Worm (Caenorhabditis elegans) whole organism, late embryonic: ENCODE results near the gene malt-1.

ENCODE experiments used
- C08G9.2 ChIP-seq: sonication (generic microtip); optimal IDR thresholded peaks from 2 replicates; lab custom pipeline; 2016; ENCODE audit warnings: mild to moderate bottlenecking, missing genetic modification characterization, moderate library complexity, missing compliant biosample characterization
- F13H6.1 ChIP-seq: sonication (generic microtip); optimal IDR thresholded peaks from 2 replicates; lab custom pipeline; 2016; ENCODE audit warnings: missing genetic modification characterization, missing compliant biosample characterization
- K02D7.2 ChIP-seq: sonication (generic microtip); optimal IDR thresholded peaks from 2 replicates; lab custom pipeline; 2017; ENCODE audit warnings: mild to moderate bottlenecking, missing genetic modification characterization, missing compliant biosample characterization
- K09A11.1 ChIP-seq: sonication (generic microtip); optimal IDR thresholded peaks from 2 replicates; lab custom pipeline; 2017; ENCODE audit warnings: antibody characterized with exemption, mild to moderate bottlenecking, missing genetic modification characterization, missing compliant biosample characterization; ENCODE audit not compliant: insufficient read depth
- T23F11.4 ChIP-seq: fragments of 200-800 bp; sonication (Bioruptor generic); optimal IDR thresholded peaks from 2 replicates; lab custom pipeline; 2018; ENCODE audit warnings: mild to moderate bottlenecking, missing genetic modification characterization, missing compliant biosample characterization
- ahr-1 ChIP-seq: sonication (generic microtip); optimal IDR thresholded peaks from 2 replicates; lab custom pipeline; 2016; ENCODE audit warnings: missing genetic modification characterization, missing compliant biosample characterization
- ama-1 ChIP-seq: fragments of 150-350 bp; optimal IDR thresholded peaks from 2 replicates; lab custom pipeline; 2014
- ceh-14 ChIP-seq: sonication (generic microtip); optimal IDR thresholded peaks from 2 replicates; lab custom pipeline; 2016; ENCODE audit warnings: missing genotype, missing genetic modification characterization, missing compliant biosample characterization
- ceh-18 ChIP-seq: sonication (generic microtip); optimal IDR thresholded peaks from 2 replicates; lab custom pipeline; 2016; ENCODE audit warnings: missing genetic modification characterization, missing compliant biosample characterization
- ceh-19 ChIP-seq: fragments of 200-800 bp; sonication (Bioruptor generic); optimal IDR thresholded peaks from 2 replicates; lab custom pipeline; 2018; ENCODE audit warnings: mild to moderate bottlenecking, missing genetic modification characterization, missing compliant biosample characterization
- ceh-2 ChIP-seq: sonication (generic microtip); optimal IDR thresholded peaks from 2 replicates; lab custom pipeline; 2016; ENCODE audit warnings: missing genotype, missing genetic modification characterization, missing compliant biosample characterization
- ceh-22 ChIP-seq: sonication (generic microtip); optimal IDR thresholded peaks from 2 replicates; lab custom pipeline; 2017; ENCODE audit warnings: missing biosample characterization, missing genetic modification characterization
- ceh-30 ChIP-seq: fragments of 150-350 bp; optimal IDR thresholded peaks from 2 replicates; lab custom pipeline; 2014; ENCODE audit warnings: missing biosample characterization, missing genetic modification characterization
- ceh-31 ChIP-seq: sonication (generic microtip); optimal IDR thresholded peaks from 2 replicates; lab custom pipeline; 2016; ENCODE audit warnings: missing genetic modification characterization, missing compliant biosample characterization
- ceh-34 ChIP-seq: sonication (generic microtip); optimal IDR thresholded peaks from 2 replicates; lab custom pipeline; 2016; ENCODE audit warnings: mild to moderate bottlenecking, missing genetic modification characterization, missing compliant biosample characterization
- ceh-45 ChIP-seq: fragments of 200-800 bp; sonication (Bioruptor generic); IDR thresholded peaks from 2 replicates; pipeline ENCODE4 v1.3.6; 2022; ENCODE audit warnings: missing genetic modification reagents, missing genetic modification characterization, missing compliant biosample characterization
- ceh-48 ChIP-seq: sonication (generic microtip); optimal IDR thresholded peaks from 2 replicates; lab custom pipeline; 2016; ENCODE audit warnings: missing genetic modification characterization, inconsistent platforms, missing compliant biosample characterization
- ceh-6 ChIP-seq: fragments of 200-800 bp; sonication (Bioruptor generic); optimal IDR thresholded peaks from 2 replicates; lab custom pipeline; 2018; ENCODE audit warnings: mild to moderate bottlenecking, missing genetic modification characterization, missing compliant biosample characterization
- che-1 ChIP-seq: sonication (generic microtip); optimal IDR thresholded peaks from 2 replicates; lab custom pipeline; 2016; ENCODE audit warnings: mild to moderate bottlenecking, missing genetic modification characterization, missing compliant biosample characterization
- dmd-4 ChIP-seq: sonication (generic microtip); optimal IDR thresholded peaks from 2 replicates; lab custom pipeline; 2016; ENCODE audit warnings: borderline replicate concordance, missing genetic modification characterization, missing compliant biosample characterization
- dve-1 ChIP-seq: sonication (generic microtip); optimal IDR thresholded peaks from 2 replicates; lab custom pipeline; 2017; ENCODE audit warnings: antibody characterized with exemption, mild to moderate bottlenecking, missing genetic modification characterization, missing compliant biosample characterization
- elt-2 ChIP-seq: sonication (generic microtip); optimal IDR thresholded peaks from 2 replicates; lab custom pipeline; 2016; ENCODE audit warnings: missing genetic modification reagents, missing genetic modification characterization, missing compliant biosample characterization
- elt-4 ChIP-seq: sonication (generic microtip); optimal IDR thresholded peaks from 2 replicates; lab custom pipeline; 2016; ENCODE audit warnings: missing genetic modification characterization, missing compliant biosample characterization
- ets-4 ChIP-seq: sonication (generic microtip); optimal IDR thresholded peaks from 2 replicates; lab custom pipeline; 2016; ENCODE audit warnings: missing genetic modification characterization, missing compliant biosample characterization
- fkh-10 ChIP-seq: fragments of 150-350 bp; optimal IDR thresholded peaks from 2 replicates; lab custom pipeline; 2014; ENCODE audit warnings: missing biosample characterization, missing genetic modification reagents, missing genetic modification characterization
- fkh-6 ChIP-seq: sonication (generic microtip); optimal IDR thresholded peaks from 2 replicates; lab custom pipeline; 2016; ENCODE audit warnings: missing genetic modification characterization, missing compliant biosample characterization
- hlh-30 ChIP-seq: sonication (generic microtip); optimal IDR thresholded peaks from 2 replicates; lab custom pipeline; 2017; ENCODE audit warnings: antibody characterized with exemption, missing genetic modification characterization, missing compliant biosample characterization; ENCODE audit not compliant: insufficient read depth
- hlh-6 ChIP-seq: sonication (generic microtip); optimal IDR thresholded peaks from 2 replicates; lab custom pipeline; 2016; ENCODE audit warnings: missing genotype, missing genetic modification characterization, missing compliant biosample characterization
- hlh-8 ChIP-seq: sonication (generic microtip); optimal IDR thresholded peaks from 2 replicates; lab custom pipeline; 2016; ENCODE audit warnings: missing genotype, missing genetic modification characterization, missing compliant biosample characterization
- lim-6 ChIP-seq: sonication (generic microtip); optimal IDR thresholded peaks from 2 replicates; lab custom pipeline; 2016; ENCODE audit warnings: missing genetic modification characterization, missing compliant biosample characterization
- madf-2 ChIP-seq: sonication (generic microtip); optimal IDR thresholded peaks from 2 replicates; lab custom pipeline; 2017; ENCODE audit warnings: missing genetic modification characterization, missing compliant biosample characterization
- mec-3 ChIP-seq: sonication (generic microtip); optimal IDR thresholded peaks from 2 replicates; lab custom pipeline; 2016; ENCODE audit warnings: borderline replicate concordance, missing genetic modification characterization, missing compliant biosample characterization
- nfya-1 ChIP-seq: sonication (generic microtip); optimal IDR thresholded peaks from 2 replicates; lab custom pipeline; 2017; ENCODE audit warnings: missing genetic modification characterization, mild to moderate bottlenecking, missing compliant biosample characterization, antibody characterized with exemption, moderate library complexity
- nhr-232 ChIP-seq: sonication (generic microtip); optimal IDR thresholded peaks from 2 replicates; lab custom pipeline; 2016; ENCODE audit warnings: missing genetic modification characterization, missing compliant biosample characterization
- npax-4 ChIP-seq: sonication (generic microtip); optimal IDR thresholded peaks from 2 replicates; lab custom pipeline; 2016; ENCODE audit warnings: missing genetic modification characterization, missing compliant biosample characterization
- odd-2 ChIP-seq: sonication (generic microtip); optimal IDR thresholded peaks from 2 replicates; lab custom pipeline; 2017; ENCODE audit warnings: antibody characterized with exemption, mild to moderate bottlenecking, missing genetic modification characterization, missing compliant biosample characterization
- pag-3 ChIP-seq: sonication (generic microtip); optimal IDR thresholded peaks from 2 replicates; lab custom pipeline; 2016; ENCODE audit warnings: missing compliant biosample characterization, missing genetic modification characterization, borderline replicate concordance
- pat-9 ChIP-seq: fragments of 200-800 bp; sonication (Bioruptor generic); optimal IDR thresholded peaks from 2 replicates; lab custom pipeline; 2018; ENCODE audit warnings: mild to moderate bottlenecking, missing genetic modification characterization, moderate library complexity, missing compliant biosample characterization
- pax-1 ChIP-seq: fragments of 150-350 bp; optimal IDR thresholded peaks from 2 replicates; lab custom pipeline; 2014; ENCODE audit warnings: missing biosample characterization, missing genetic modification characterization
- pha-2 ChIP-seq: sonication (generic microtip); optimal IDR thresholded peaks from 2 replicates; lab custom pipeline; 2017; ENCODE audit warnings: mild to moderate bottlenecking, missing genetic modification characterization, missing compliant biosample characterization
- pqm-1 ChIP-seq: sonication (generic microtip); optimal IDR thresholded peaks from 2 replicates; lab custom pipeline; 2016; ENCODE audit warnings: missing genetic modification characterization, missing compliant biosample characterization
- pros-1 ChIP-seq: fragments of 150-350 bp; optimal IDR thresholded peaks from 2 replicates; lab custom pipeline; 2014; ENCODE audit warnings: missing biosample characterization, missing genetic modification reagents, missing genetic modification characterization
- ref-2 ChIP-seq: sonication (generic microtip); optimal IDR thresholded peaks from 2 replicates; lab custom pipeline; 2016; ENCODE audit warnings: missing genetic modification characterization, missing compliant biosample characterization
- rnt-1 ChIP-seq: sonication (generic microtip); optimal IDR thresholded peaks from 2 replicates; lab custom pipeline; 2016; ENCODE audit warnings: missing genetic modification characterization, missing compliant biosample characterization
- syd-9 ChIP-seq: sonication (generic microtip); optimal IDR thresholded peaks from 2 replicates; lab custom pipeline; 2016; ENCODE audit warnings: mild to moderate bottlenecking, missing genetic modification characterization, moderate library complexity, missing compliant biosample characterization
- tbx-2 ChIP-seq: sonication (generic microtip); optimal IDR thresholded peaks from 2 replicates; lab custom pipeline; 2016; ENCODE audit warnings: missing genetic modification characterization, missing compliant biosample characterization
- tbx-7 ChIP-seq: sonication (generic microtip); optimal IDR thresholded peaks from 2 replicates; lab custom pipeline; 2016; ENCODE audit warnings: missing genotype, missing genetic modification characterization, missing compliant biosample characterization
- ttx-3 ChIP-seq: sonication (generic microtip); optimal IDR thresholded peaks from 2 replicates; lab custom pipeline; 2016; ENCODE audit warnings: missing genetic modification reagents, missing genetic modification characterization, missing compliant biosample characterization
- unc-42 ChIP-seq: sonication (generic microtip); optimal IDR thresholded peaks from 2 replicates; lab custom pipeline; 2016; ENCODE audit warnings: missing genotype, missing genetic modification characterization, missing compliant biosample characterization
- unc-55 ChIP-seq: sonication (generic microtip); optimal IDR thresholded peaks from 2 replicates; lab custom pipeline; 2017; ENCODE audit warnings: missing biosample characterization, missing genetic modification reagents, missing genetic modification characterization
- unc-86 ChIP-seq: sonication (generic microtip); optimal IDR thresholded peaks from 2 replicates; lab custom pipeline; 2016; ENCODE audit warnings: missing genetic modification characterization, missing compliant biosample characterization
- zip-5 ChIP-seq: sonication (generic microtip); optimal IDR thresholded peaks from 2 replicates; lab custom pipeline; 2016; ENCODE audit warnings: missing genetic modification characterization, missing compliant biosample characterization
- ztf-16 ChIP-seq: sonication (generic microtip); optimal IDR thresholded peaks from 2 replicates; lab custom pipeline; 2017; ENCODE audit warnings: missing genetic modification characterization, missing compliant biosample characterization

The malt-1 gene

DNA sequence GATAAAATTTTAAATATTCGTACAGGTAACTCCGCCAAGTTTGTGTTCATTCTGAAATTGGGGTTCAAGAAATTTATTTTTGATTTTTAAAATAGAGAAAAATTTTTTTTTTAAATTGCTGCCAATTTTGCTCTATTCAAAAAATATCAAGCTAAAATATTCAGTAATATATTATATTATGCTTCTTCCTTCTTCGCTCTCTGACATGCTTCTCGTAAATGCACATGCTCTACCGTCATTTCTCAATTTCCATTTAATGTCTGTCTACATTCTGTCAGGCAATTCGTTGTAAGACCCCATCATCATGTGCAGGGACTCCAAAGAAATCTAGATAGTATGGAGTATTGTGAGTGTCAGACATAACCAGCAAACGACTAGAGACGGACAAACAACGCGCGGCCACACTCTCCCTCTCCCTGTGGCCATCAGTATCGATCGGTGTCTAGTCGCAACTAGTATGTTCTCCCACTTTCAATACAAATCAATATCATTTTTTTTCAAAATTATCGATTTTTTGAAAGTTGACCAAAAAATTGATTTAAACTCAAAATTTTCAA is at the start of gene malt-1, which contains the start of gene ceh-38:
TSS of gene malt-1 (minus strand) at position 51 of the 557 bp plus-strand sequence.
TSS of gene ceh-38 (plus strand) at position 277 of the 557 bp plus-strand sequence.
- TF ChIP-seq ceh-34 (peak; percentile 57), ceh-48 (tag; lab: Kevin White, UChicago) (peak; percentile 100), unc-42 (tag; lab: Kevin White, UChicago) (peak; percentile 86), pax-1 (tag; lab: Kevin White, UChicago) (peak; percentile 69), ceh-19 (GFP tag; lab: Kevin White, UChicago) (peak; percentile 56), T23F11.4 (GFP tag; lab: Kevin White, UChicago) (no peak), elt-4 (tag; lab: Kevin White, UChicago) (no peak), pha-2 (tag; lab: Kevin White, UChicago) (no peak), lim-6 (tag; lab: Kevin White, UChicago) (no peak), C08G9.2 (tag; lab: Kevin White, UChicago) (no peak), nfya-1 (tag; lab: Kevin White, UChicago) (peak; percentile 93), fkh-10 (peak; percentile 3), odd-2 (tag; lab: Kevin White, UChicago) (no peak), tbx-2 (tag; lab: Kevin White, UChicago) (peak; percentile 84), unc-86 (tag; lab: Kevin White, UChicago) (peak; percentile 47), F13H6.1 (no peak), elt-2 (tag; lab: Kevin White, UChicago) (peak; percentile 51), ceh-30 (tag; lab: Kevin White, UChicago) (no peak), tbx-7 (tag; lab: Kevin White, UChicago) (no peak), hlh-6 (tag; lab: Kevin White, UChicago) (no peak), fkh-6 (no peak), nhr-232 (no peak), hlh-30 (tag; lab: Kevin White, UChicago) (peak; percentile 92), ceh-31 (peak; percentile 91), ceh-45 (no peak), ceh-6 (GFP tag; lab: Kevin White, UChicago) (peak; percentile 47), pqm-1 (no peak), ceh-14 (tag; lab: Kevin White, UChicago) (peak; percentile 36), che-1 (tag; lab: Kevin White, UChicago) (no peak), rnt-1 (tag; lab: Kevin White, UChicago) (peak; percentile 51), K09A11.1 (tag; lab: Kevin White, UChicago) (no peak), ahr-1 (tag; lab: Kevin White, UChicago) (no peak), ceh-22 (no peak), ceh-2 (peak; percentile 56), ref-2 (tag; lab: Kevin White, UChicago) (peak; percentile 77), syd-9 (no peak), ttx-3 (tag; lab: Kevin White, UChicago) (no peak), npax-4 (tag; lab: Kevin White, UChicago) (no peak), dmd-4 (no peak), pag-3 (no peak), pat-9 (no peak), pros-1 (peak; percentile 72), ama-1 (lab: Kevin White, UChicago) (no peak), ceh-18 (tag; lab: Kevin White, UChicago) (peak; percentile 80), zip-5 (tag; lab: Kevin White, UChicago) (no peak), unc-55 (GFP tag; lab: Kevin White, UChicago) (peak; percentile 82), K02D7.2 (tag; lab: Kevin White, UChicago) (no peak), mec-3 (no peak), dve-1 (peak; percentile 68), madf-2 (tag; lab: Kevin White, UChicago) (peak; percentile 20), ets-4 (tag; lab: Kevin White, UChicago) (peak; percentile 19), ztf-16 (no peak), hlh-8 (tag; lab: Kevin White, UChicago) (peak; percentile 19)
